Fruit fly (Drosophila melanogaster): ENCODE measurements around the gene Mcm10.

Mcm10 gene

DNA sequence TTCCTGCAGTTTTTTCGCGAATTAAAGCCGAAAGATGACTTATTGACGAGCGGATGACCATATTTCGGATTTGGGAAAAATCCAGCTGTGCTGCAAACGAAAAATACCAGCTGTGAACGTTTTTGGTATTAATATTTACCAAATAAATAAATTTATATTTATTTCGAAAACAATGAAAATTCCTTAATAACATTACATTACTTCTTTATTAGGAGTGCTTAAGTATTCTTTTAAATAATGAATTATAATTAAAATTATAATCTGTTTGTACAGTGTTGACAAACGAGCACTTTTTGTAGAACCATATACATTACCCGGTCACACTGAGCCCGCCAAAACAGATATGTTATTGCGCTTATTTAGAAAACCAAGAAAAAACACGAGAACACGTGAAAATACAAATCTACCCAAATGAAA lies at the start of gene Mcm10, which contains the start of gene bur:
Gene Mcm10 (plus strand): TSS at position 319 of the 417 bp plus-strand sequence.
Gene bur (minus strand): TSS at position 69 of the 417 bp plus-strand sequence.
- TF ChIP-seq Myc (optimal IDR thresholded peaks at IDR 0.05) = no peak
- no peak for TF ChIP-seq Rel (GFP tag; optimal IDR thresholded peaks at IDR 0.05)
- TF ChIP-seq Rel (tag; optimal IDR thresholded peaks at IDR 0.05) = no peak
- no peak for TF ChIP-seq lola (GFP tag; optimal IDR thresholded peaks at IDR 0.05)
- TF ChIP-seq Sp1 (GFP tag; optimal IDR thresholded peaks at IDR 0.05) = no peak
- no peak for TF ChIP-seq foxo (GFP tag; optimal IDR thresholded peaks at IDR 0.05)
- peak; percentile 7 for TF ChIP-seq HLH106 (tag; optimal IDR thresholded peaks at IDR 0.05)
- no peak for TF ChIP-seq pan (optimal IDR thresholded peaks at IDR 0.05)
- TF ChIP-seq Jra (GFP tag; optimal IDR thresholded peaks at IDR 0.05) = no peak
- no peak for TF ChIP-seq Hr78 (GFP tag; optimal IDR thresholded peaks at IDR 0.05)
- peak; percentile 33 for TF ChIP-seq sage (GFP tag; optimal IDR thresholded peaks at IDR 0.05)
- TF ChIP-seq psq (GFP tag; optimal IDR thresholded peaks at IDR 0.05) = no peak
- TF ChIP-seq Mio (GFP tag; optimal IDR thresholded peaks at IDR 0.05) = no peak
- no peak for TF ChIP-seq dmrt93B (GFP tag; optimal IDR thresholded peaks at IDR 0.05)
- TF ChIP-seq jim (GFP tag; optimal IDR thresholded peaks at IDR 0.05) = no peak
- TF ChIP-seq Dif (GFP tag; optimal IDR thresholded peaks at IDR 0.05; ENCODE audit: partially characterized antibody) = no peak
- no peak for TF ChIP-seq dl (GFP tag; optimal IDR thresholded peaks at IDR 0.05; ENCODE audit: insufficient read depth in 1 of 2, partially characterized antibody in 2 of 2)
- no peak for TF ChIP-seq N (GFP tag; optimal IDR thresholded peaks at IDR 0.05)

DNA sequence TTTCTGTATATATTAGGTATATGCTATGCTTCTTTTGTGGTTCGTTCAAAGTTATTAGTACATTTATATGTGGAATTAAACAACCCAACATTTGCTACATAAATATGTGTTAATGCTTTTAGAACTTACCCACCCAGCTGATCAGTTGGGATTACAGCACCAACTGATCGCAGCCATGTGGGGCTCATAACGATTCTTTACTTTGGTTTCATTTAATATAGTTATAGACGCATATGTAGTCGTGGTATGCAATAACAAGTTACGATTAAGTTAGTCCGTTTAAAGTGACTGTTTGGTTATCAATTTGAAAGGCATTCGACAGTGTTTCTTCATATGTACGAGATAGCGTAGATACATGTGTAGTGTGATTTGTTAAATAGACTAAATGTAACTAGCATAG lies 44.0 kb upstream of the Mcm10 start:
- no peak for TF ChIP-seq usp (GFP tag; optimal IDR thresholded peaks at IDR 0.05)
- no peak for TF ChIP-seq jim (GFP tag; optimal IDR thresholded peaks at IDR 0.05)
- no peak for TF ChIP-seq Mio (GFP tag; optimal IDR thresholded peaks at IDR 0.05)
- no peak for TF ChIP-seq GATAd (GFP tag; optimal IDR thresholded peaks at IDR 0.05)

DNA sequence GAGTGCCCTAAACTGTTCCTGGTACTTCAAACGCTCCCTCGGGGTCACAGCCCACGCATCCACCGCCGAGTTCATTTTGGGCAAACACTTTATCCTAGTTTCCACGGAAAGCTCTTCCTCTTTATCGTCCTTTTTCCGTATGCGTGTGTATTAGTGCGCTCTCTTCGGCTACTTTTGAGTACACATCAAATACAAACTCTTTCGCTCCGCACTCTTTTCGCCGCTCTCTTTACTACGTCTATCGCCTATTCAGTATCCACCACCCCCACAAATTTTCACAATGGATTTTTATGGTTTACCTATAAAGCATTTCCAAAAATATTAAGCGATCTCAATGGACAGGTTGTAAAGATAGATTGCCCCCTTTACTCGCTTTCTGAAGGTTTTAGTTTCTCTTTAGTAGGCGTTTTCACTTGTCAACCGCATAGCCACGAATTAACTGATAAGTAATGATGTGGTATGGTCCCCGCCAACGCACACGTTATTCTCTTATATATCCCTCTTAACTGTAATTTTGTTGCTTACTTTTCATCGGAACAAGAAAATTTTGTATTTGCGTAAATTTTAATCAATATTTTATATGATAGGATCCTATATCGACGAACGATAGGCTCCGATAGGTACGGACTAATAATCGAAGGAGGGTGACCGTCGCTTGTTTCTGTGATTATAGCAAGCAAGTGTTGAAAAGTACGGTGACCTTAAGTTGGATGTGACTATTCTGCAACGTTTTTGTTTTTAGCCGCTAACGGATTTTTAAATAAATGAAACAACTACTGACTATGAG lies 37.8 kb upstream of the Mcm10 start, which contains the start of gene Dap160:
Gene Dap160 (minus strand): TSS at position 634 of the 787 bp plus-strand sequence.
- TF ChIP-seq tai (GFP tag; optimal IDR thresholded peaks at IDR 0.05) (no peak), psq (GFP tag; optimal IDR thresholded peaks at IDR 0.05) (no peak), Hr83 (GFP tag; optimal IDR thresholded peaks at IDR 0.05; ENCODE audit: poor library complexity, severe bottlenecking) (peak; percentile 63), lola (GFP tag; optimal IDR thresholded peaks at IDR 0.05) (no peak), Hnf4 (GFP tag; optimal IDR thresholded peaks at IDR 0.05) (peak; percentile 53), CrebA (GFP tag; optimal IDR thresholded peaks at IDR 0.05; ENCODE audit: borderline replicate concordance) (no peak), sv (GFP tag; optimal IDR thresholded peaks at IDR 0.05) (no peak), Dfd (GFP tag; optimal IDR thresholded peaks at IDR 0.05) (no peak), CG32264 (GFP tag; optimal IDR thresholded peaks at IDR 0.05) (no peak), Jra (GFP tag; optimal IDR thresholded peaks at IDR 0.05) (peak; percentile 26), woc (GFP tag; optimal IDR thresholded peaks at IDR 0.05) (peak; percentile 7), dl (GFP tag; optimal IDR thresholded peaks at IDR 0.05; ENCODE audit: insufficient read depth in 1 of 2, partially characterized antibody in 2 of 2) (peak in 1 of 2 experiments; percentile 49), Abd-B (GFP tag; optimal IDR thresholded peaks at IDR 0.05) (no peak), fru (GFP tag; optimal IDR thresholded peaks at IDR 0.05) (no peak), usp (GFP tag; optimal IDR thresholded peaks at IDR 0.05) (no peak), sage (GFP tag; optimal IDR thresholded peaks at IDR 0.05) (peak; percentile 45), brk (GFP tag; optimal IDR thresholded peaks at IDR 0.05) (no peak), Mio (GFP tag; optimal IDR thresholded peaks at IDR 0.05) (no peak), Rel (GFP tag; optimal IDR thresholded peaks at IDR 0.05) (no peak), Rel (tag; optimal IDR thresholded peaks at IDR 0.05) (peak; percentile 85)

DNA sequence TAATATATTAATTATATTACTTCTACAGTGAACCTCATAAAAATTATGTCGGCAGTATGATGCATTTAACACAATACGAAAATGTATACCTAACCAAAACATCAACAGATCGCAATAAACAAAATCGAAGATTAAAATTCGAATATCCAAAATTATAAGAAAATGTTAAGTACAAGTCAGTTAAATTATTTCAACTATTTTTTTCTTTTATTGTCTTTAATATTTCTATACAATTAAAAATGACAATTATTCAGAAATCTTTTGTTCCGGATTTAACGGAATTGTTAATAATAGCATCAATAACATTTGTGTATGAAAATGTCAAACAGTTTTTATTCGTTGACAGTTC lies 37.3 kb upstream of the Mcm10 start:
- TF ChIP-seq psq (GFP tag; optimal IDR thresholded peaks at IDR 0.05) = no peak
- no peak for TF ChIP-seq Sp1 (GFP tag; optimal IDR thresholded peaks at IDR 0.05)
- no peak for TF ChIP-seq woc (GFP tag; optimal IDR thresholded peaks at IDR 0.05)
- no peak for TF ChIP-seq Hr83 (GFP tag; optimal IDR thresholded peaks at IDR 0.05; ENCODE audit: poor library complexity, severe bottlenecking)
- no peak for TF ChIP-seq CG9705 (GFP tag; optimal IDR thresholded peaks at IDR 0.05)
- no peak for TF ChIP-seq dsf (GFP tag; optimal IDR thresholded peaks at IDR 0.05; ENCODE audit: borderline replicate concordance)
- TF ChIP-seq GATAd (GFP tag; optimal IDR thresholded peaks at IDR 0.05) = no peak
- no peak for TF ChIP-seq Hr78 (GFP tag; optimal IDR thresholded peaks at IDR 0.05)
- no peak for TF ChIP-seq CrebA (GFP tag; optimal IDR thresholded peaks at IDR 0.05; ENCODE audit: borderline replicate concordance)
- TF ChIP-seq OdsH (GFP tag; optimal IDR thresholded peaks at IDR 0.05) = no peak
- TF ChIP-seq N (GFP tag; optimal IDR thresholded peaks at IDR 0.05) = no peak
- TF ChIP-seq usp (GFP tag; optimal IDR thresholded peaks at IDR 0.05) = no peak
- no peak for TF ChIP-seq Dfd (GFP tag; optimal IDR thresholded peaks at IDR 0.05)
- no peak for TF ChIP-seq ey (GFP tag; optimal IDR thresholded peaks at IDR 0.05)
- no peak for TF ChIP-seq Hnf4 (GFP tag; optimal IDR thresholded peaks at IDR 0.05)
